Worm (Caenorhabditis elegans) whole organism, young adult: ENCODE results near the gene klp-4.

ENCODE experiments used
- B0019.2 ChIP-seq: fragments of 200-800 bp; sonication (Bioruptor generic); conservative IDR thresholded peaks from 2 replicates; pipeline ENCODE4 v1.3.6; 2022; ENCODE audit warnings: missing genetic modification reagents, missing genetic modification characterization, missing compliant biosample characterization
- B0035.1 ChIP-seq: sonication (generic microtip); optimal IDR thresholded peaks from 2 replicates; lab custom pipeline; 2016; ENCODE audit warnings: missing genetic modification characterization, mild to moderate bottlenecking, missing compliant biosample characterization, missing genotype, missing genetic modification reagents
- ama-1 ChIP-seq, 3 experiments: fragments of 150-350 bp in 1 of 3; sonication (generic microtip) in 2 of 3; optimal IDR thresholded peaks; 2 replicates each; lab custom pipeline; 2014 to 2018; ENCODE audit warnings: missing biosample characterization in 2 of 3, missing genetic modification characterization in 2 of 3, missing genetic modification reagents in 2 of 3
- aptf-2 ChIP-seq: fragments of 200-800 bp; sonication (Bioruptor generic); conservative IDR thresholded peaks from 2 replicates; pipeline ENCODE4 v1.3.6; 2022; ENCODE audit warnings: missing genetic modification reagents, missing genetic modification characterization, missing compliant biosample characterization
- atf-7 ChIP-seq: sonication (generic microtip); optimal IDR thresholded peaks from 2 replicates; lab custom pipeline; 2017; ENCODE audit warnings: mild to moderate bottlenecking, missing genetic modification characterization, missing compliant biosample characterization
- ceh-100 ChIP-seq: fragments of 200-800 bp; sonication (Bioruptor generic); IDR thresholded peaks from 2 replicates; pipeline ENCODE4 v1.3.6; 2022; ENCODE audit warnings: missing genetic modification reagents, missing genetic modification characterization, missing compliant biosample characterization
- ceh-40 ChIP-seq: fragments of 200-800 bp; sonication (Bioruptor generic); IDR thresholded peaks from 2 replicates; pipeline ENCODE4 v1.3.6; 2022; ENCODE audit warnings: missing genetic modification characterization, missing compliant biosample characterization
- hsf-1 ChIP-seq: fragments of 200-800 bp; sonication (Bioruptor generic); IDR thresholded peaks from 2 replicates; pipeline ENCODE4 v1.3.6; 2022; ENCODE audit warnings: missing genetic modification reagents, missing genetic modification characterization, missing compliant biosample characterization
- lir-1 ChIP-seq: fragments of 200-800 bp; sonication (Bioruptor generic); conservative IDR thresholded peaks from 2 replicates; pipeline ENCODE4 v1.3.6; 2022; ENCODE audit warnings: missing genetic modification reagents, missing genetic modification characterization, missing compliant biosample characterization
- pha-4 ChIP-seq: fragments of 150-350 bp; sonication (generic microtip); optimal IDR thresholded peaks from 2 replicates; lab custom pipeline; 2014; ENCODE audit warnings: missing biosample characterization, missing genetic modification reagents, missing genetic modification characterization
- snpc-4 ChIP-seq, 5 experiments: fragments of 150-350 bp in 1 of 5; sonication (generic microtip) in 4 of 5; optimal IDR thresholded peaks; 2 replicates each; lab custom pipeline; 2014 to 2018; ENCODE audit warnings: missing genetic modification characterization in 5 of 5, missing biosample characterization in 3 of 5, antibody characterized with exemption in 2 of 5, mild to moderate bottlenecking in 2 of 5, missing compliant biosample characterization in 2 of 5, missing genotype in 2 of 5, moderate library complexity in 2 of 5, missing genetic modification reagents in 1 of 5
- tbx-9 ChIP-seq: sonication (generic microtip); optimal IDR thresholded peaks from 2 replicates; lab custom pipeline; 2016; ENCODE audit warnings: borderline replicate concordance, missing genetic modification characterization, inconsistent platforms, missing compliant biosample characterization
- unc-62 ChIP-seq: fragments of 150-350 bp; optimal IDR thresholded peaks from 2 replicates; lab custom pipeline; 2014; ENCODE audit warnings: missing biosample characterization, missing genetic modification reagents, missing genetic modification characterization
- ztf-18 ChIP-seq: sonication (generic microtip); optimal IDR thresholded peaks from 2 replicates; lab custom pipeline; 2016; ENCODE audit warnings: missing genotype, mild to moderate bottlenecking, missing genetic modification characterization, missing compliant biosample characterization

DNA sequence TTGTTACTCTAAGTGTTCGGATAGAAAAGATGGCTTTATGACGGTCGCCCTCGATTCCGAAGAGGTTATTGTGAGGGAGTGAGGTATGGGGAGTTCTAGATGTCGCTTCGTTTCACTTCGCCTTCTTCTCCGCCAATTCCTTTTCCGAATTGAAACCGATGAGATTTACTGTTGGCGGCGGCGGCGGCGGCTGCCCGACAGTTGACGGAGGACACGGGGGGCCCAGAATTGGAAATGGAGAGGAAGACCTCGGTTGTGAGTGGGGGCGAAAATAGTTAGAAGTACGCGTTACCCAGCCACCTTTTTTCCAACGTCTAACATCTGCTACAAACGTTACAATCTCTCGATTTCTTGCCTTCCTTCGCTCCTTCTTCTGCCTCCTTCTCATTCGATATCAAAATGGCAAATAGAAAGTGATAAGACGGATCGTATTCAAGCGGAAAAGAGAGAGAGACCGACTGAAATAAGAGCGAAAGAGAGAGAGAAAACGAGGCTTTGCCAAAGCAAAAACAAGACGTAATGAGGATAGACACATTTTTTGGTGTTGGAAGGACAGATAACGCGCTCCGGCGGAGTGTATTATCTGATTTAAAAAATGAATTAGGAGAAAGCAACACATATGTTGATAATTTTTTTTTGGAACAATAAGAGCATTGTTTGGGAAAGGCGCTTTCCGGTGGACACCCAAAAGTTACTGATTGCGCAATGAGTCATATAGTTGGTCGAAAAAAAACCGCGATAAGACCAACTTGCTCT is 39.7 kb upstream of the klp-4 start:
- TF ChIP-seq snpc-4 (GFP tag; optimal IDR thresholded peaks at IDR 0.05; lab: Kevin White, UChicago) = no peak
- TF ChIP-seq snpc-4 (tag; optimal IDR thresholded peaks at IDR 0.05; lab: Kevin White, UChicago) = no peak
- no peak for TF ChIP-seq unc-62
- no peak for TF ChIP-seq ceh-40 (GFP tag; lab: Robert Waterston, UW)
- TF ChIP-seq atf-7 = no peak
- no peak for TF ChIP-seq B0035.1 (tag; lab: Kevin White, UChicago)
- no peak for TF ChIP-seq pha-4 (tag; lab: Kevin White, UChicago)
- TF ChIP-seq tbx-9 = no peak
- TF ChIP-seq aptf-2 (GFP tag; lab: Robert Waterston, UW) = no peak
- TF ChIP-seq lir-1 = no peak
- no peak for TF ChIP-seq ama-1 (optimal IDR thresholded peaks at IDR 0.05; lab: Kevin White, UChicago)
- no peak for TF ChIP-seq ama-1 (GFP tag; optimal IDR thresholded peaks at IDR 0.05; lab: Kevin White, UChicago)
- no peak for TF ChIP-seq hsf-1 (GFP tag; lab: Robert Waterston, UW)
- no peak for TF ChIP-seq B0019.2 (GFP tag; lab: Robert Waterston, UW)
- TF ChIP-seq ceh-100 = no peak
- TF ChIP-seq ztf-18 (tag; lab: Kevin White, UChicago) = no peak
